Worm (Caenorhabditis elegans): ENCODE results near the gene T12A7.10.

Gene T12A7.10

DNA sequence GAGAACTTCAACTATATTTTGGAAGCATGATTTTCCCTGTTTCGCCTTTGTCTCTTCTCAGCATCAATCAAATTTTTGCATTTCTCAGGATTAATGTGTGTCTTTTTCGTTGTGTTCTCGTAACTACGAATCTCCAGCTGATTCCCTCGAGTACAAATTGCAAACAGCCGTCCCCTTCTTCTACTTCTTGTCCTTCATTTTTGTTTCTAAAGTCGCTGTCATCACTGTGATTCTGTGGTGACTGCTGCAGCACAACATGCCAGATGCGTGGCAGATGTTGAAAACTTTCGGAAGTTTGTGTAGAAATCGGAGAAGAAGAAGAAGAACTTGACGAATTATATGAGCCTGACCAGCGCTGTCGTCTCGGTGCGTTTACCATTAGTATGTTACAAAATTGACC is 41.6 kb downstream of the T12A7.10 start:
- TF ChIP-seq flt-1 (GFP tag; IDR thresholded peaks at IDR 0.05) (no peak), med-1 (GFP tag; optimal IDR thresholded peaks at IDR 0.05; ENCODE audit: insufficient read depth) (no peak), klf-2 (GFP tag; conservative IDR thresholded peaks at IDR 0.05) (no peak), tab-1 (GFP tag; IDR thresholded peaks at IDR 0.05) (no peak), T22C8.4 (GFP tag; IDR thresholded peaks at IDR 0.05) (no peak), ztf-29 (GFP tag; IDR thresholded peaks at IDR 0.05) (no peak), cog-1 (tag; optimal IDR thresholded peaks at IDR 0.05) (no peak), ref-1 (GFP tag; conservative IDR thresholded peaks at IDR 0.05) (no peak), ztf-23 (GFP tag; IDR thresholded peaks at IDR 0.05) (no peak)

DNA sequence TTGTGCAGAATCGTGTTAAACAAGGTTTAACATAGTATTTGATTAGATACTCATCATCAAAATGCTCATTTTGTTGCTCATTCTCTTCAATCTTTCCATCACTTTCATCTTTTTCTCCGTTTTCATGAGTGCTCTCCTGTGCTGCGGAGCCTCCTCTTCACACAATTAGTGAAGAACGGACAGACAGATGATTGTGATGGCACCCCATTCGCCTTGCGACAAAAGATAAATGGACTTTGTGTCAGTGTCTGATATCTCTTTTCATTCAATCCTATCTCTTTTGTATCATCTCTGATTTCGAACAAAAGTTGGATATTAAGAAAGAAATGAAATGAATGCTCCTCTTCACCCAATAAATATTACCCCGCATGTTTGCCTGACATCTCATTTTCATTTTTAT is 44.6 kb downstream of the T12A7.10 start:
- no peak for TF ChIP-seq klf-2 (GFP tag; conservative IDR thresholded peaks at IDR 0.05)
- TF ChIP-seq flt-1 (GFP tag; IDR thresholded peaks at IDR 0.05) = no peak
- no peak for TF ChIP-seq med-1 (GFP tag; optimal IDR thresholded peaks at IDR 0.05; ENCODE audit: insufficient read depth)
- no peak for TF ChIP-seq ztf-23 (GFP tag; IDR thresholded peaks at IDR 0.05)
- no peak for TF ChIP-seq tab-1 (GFP tag; IDR thresholded peaks at IDR 0.05)
- no peak for TF ChIP-seq cog-1 (tag; optimal IDR thresholded peaks at IDR 0.05)
- no peak for TF ChIP-seq ztf-29 (GFP tag; IDR thresholded peaks at IDR 0.05)
- TF ChIP-seq ref-1 (GFP tag; conservative IDR thresholded peaks at IDR 0.05) = no peak
- TF ChIP-seq T22C8.4 (GFP tag; IDR thresholded peaks at IDR 0.05) = no peak

All from whole organism, midembryonic.